Worm (Caenorhabditis elegans): Measurements from ENCODE around the gene mmab-1.
A peak's percentile ranks its signal among the peaks of the same experiment; 100 is the strongest.

- no peak for TF ChIP-seq nhr-12 (tag; optimal IDR thresholded peaks at IDR 0.05)
- TF ChIP-seq unc-39 (tag; optimal IDR thresholded peaks at IDR 0.05): no peak
- TF ChIP-seq ceh-82 (tag; optimal IDR thresholded peaks at IDR 0.05): no peak
- no peak for TF ChIP-seq ceh-16 (tag; optimal IDR thresholded peaks at IDR 0.05)
- no peak for TF ChIP-seq elt-3 (tag; optimal IDR thresholded peaks at IDR 0.05)
- peak; percentile 48 for TF ChIP-seq pha-4 (tag; optimal IDR thresholded peaks at IDR 0.05)
- TF ChIP-seq ceh-28 (tag; optimal IDR thresholded peaks at IDR 0.05): no peak
Observed at ce11 chrIII:4883429-4883828, 38.5 kb downstream of the mmab-1 start, which contains the start of gene clec-5.
